Worm (Caenorhabditis elegans): ENCODE measurements around the gene F42F12.14.

DNA sequence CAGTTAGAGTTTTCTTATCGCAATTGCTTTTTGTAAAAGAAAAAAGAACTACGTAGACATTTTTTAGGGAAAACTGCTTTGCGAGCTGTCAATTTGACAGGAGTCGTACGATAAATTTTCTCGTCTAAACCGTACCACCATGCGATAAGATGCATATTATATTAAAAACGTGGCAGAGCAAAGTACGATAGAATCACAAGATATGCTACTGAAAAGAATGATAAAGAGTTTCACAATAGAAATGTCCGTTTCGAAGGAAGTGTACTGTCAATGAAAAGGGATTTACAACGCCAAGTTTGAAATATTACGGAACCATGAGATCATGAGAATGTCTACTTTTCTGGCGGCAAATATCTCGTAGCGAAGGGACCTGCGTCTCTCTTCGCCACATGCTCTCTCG is 16.4 kb downstream of the F42F12.14 start, which contains the start of gene F19H6.5:
- TF ChIP-seq B0310.2 (tag; optimal IDR thresholded peaks at IDR 0.05) (no peak), ceh-36 (tag; optimal IDR thresholded peaks at IDR 0.05) (no peak), ama-1 (optimal IDR thresholded peaks at IDR 0.05) (no peak), F13C5.2 (tag; optimal IDR thresholded peaks at IDR 0.05) (no peak), scrt-1 (GFP tag; IDR thresholded peaks at IDR 0.05) (no peak)

All from whole organism, early embryonic.